Worm (Caenorhabditis elegans): ENCODE measurements around the gene B0280.7.

Gene B0280.7

ce11 chrIII:7141285-7141715 is 29.6 kb upstream of the B0280.7 start:
- TF ChIP-seq mdl-1 (tag; optimal IDR thresholded peaks at IDR 0.05) (peak in 1 of 2 experiments; percentile 47), nhr-21 (tag; optimal IDR thresholded peaks at IDR 0.05) (peak; percentile 25), crh-2 (tag; optimal IDR thresholded peaks at IDR 0.05) (peak; percentile 56), dmd-4 (tag; optimal IDR thresholded peaks at IDR 0.05) (no peak), elt-1 (tag; optimal IDR thresholded peaks at IDR 0.05) (no peak), ztf-11 (tag; optimal IDR thresholded peaks at IDR 0.05) (no peak), skn-1 (tag; optimal IDR thresholded peaks at IDR 0.05) (no peak), lsy-2 (tag; optimal IDR thresholded peaks at IDR 0.05) (peak; percentile 12 to 58), F13H6.1 (tag; optimal IDR thresholded peaks at IDR 0.05) (peak; percentile 39), ceh-82 (tag; optimal IDR thresholded peaks at IDR 0.05) (no peak), sma-3 (GFP tag; optimal IDR thresholded peaks at IDR 0.05) (peak; percentile 31), sma-9 (GFP tag; optimal IDR thresholded peaks at IDR 0.05) (peak; percentile 77), sma-9 (tag; optimal IDR thresholded peaks at IDR 0.05) (no peak), mbf-1 (tag; optimal IDR thresholded peaks at IDR 0.05) (no peak), gmeb-1 (tag; optimal IDR thresholded peaks at IDR 0.05) (peak; percentile 72), nhr-6 (tag; optimal IDR thresholded peaks at IDR 0.05) (no peak), aly-2 (tag; optimal IDR thresholded peaks at IDR 0.05) (no peak), ZK546.5 (tag; optimal IDR thresholded peaks at IDR 0.05) (no peak), nhr-129 (tag; optimal IDR thresholded peaks at IDR 0.05) (peak; percentile 26), snpc-4 (tag; optimal IDR thresholded peaks at IDR 0.05) (peak; percentile 97), nhr-10 (tag; optimal IDR thresholded peaks at IDR 0.05) (peak; percentile 38), elt-3 (tag; optimal IDR thresholded peaks at IDR 0.05) (no peak), nhr-237 (tag; optimal IDR thresholded peaks at IDR 0.05) (no peak), C34F6.9 (tag; optimal IDR thresholded peaks at IDR 0.05) (no peak), alr-1 (tag; optimal IDR thresholded peaks at IDR 0.05) (no peak), fos-1 (tag; optimal IDR thresholded peaks at IDR 0.05) (peak; percentile 25), ama-1 (optimal IDR thresholded peaks at IDR 0.05) (peak; percentile 91), egl-27 (tag; optimal IDR thresholded peaks at IDR 0.05) (peak; percentile 70)

- TF ChIP-seq nhr-12 (tag; optimal IDR thresholded peaks at IDR 0.05) (no peak), sem-4 (tag; optimal IDR thresholded peaks at IDR 0.05) (no peak), fos-1 (tag; optimal IDR thresholded peaks at IDR 0.05) (peak; percentile 2), F13H6.1 (tag; optimal IDR thresholded peaks at IDR 0.05) (peak; percentile 12), lin-13 (GFP tag; optimal IDR thresholded peaks at IDR 0.05) (peak; percentile 17), ztf-4 (tag; optimal IDR thresholded peaks at IDR 0.05) (no peak), ceh-16 (tag; optimal IDR thresholded peaks at IDR 0.05) (peak; percentile 17), ama-1 (optimal IDR thresholded peaks at IDR 0.05) (peak; percentile 78), snpc-4 (tag; optimal IDR thresholded peaks at IDR 0.05) (peak; percentile 96), lsy-2 (tag; optimal IDR thresholded peaks at IDR 0.05) (peak in 1 of 2 experiments; percentile 53), sma-9 (GFP tag; optimal IDR thresholded peaks at IDR 0.05) (peak; percentile 35), sma-9 (tag; optimal IDR thresholded peaks at IDR 0.05) (no peak), gmeb-1 (tag; optimal IDR thresholded peaks at IDR 0.05) (peak; percentile 21), skn-1 (tag; optimal IDR thresholded peaks at IDR 0.05) (no peak), elt-3 (tag; optimal IDR thresholded peaks at IDR 0.05) (no peak), crh-2 (tag; optimal IDR thresholded peaks at IDR 0.05) (peak; percentile 30), sma-3 (GFP tag; optimal IDR thresholded peaks at IDR 0.05) (peak; percentile 73), nhr-21 (tag; optimal IDR thresholded peaks at IDR 0.05) (peak; percentile 29)
Observed at ce11 chrIII:7140228-7140710, 28.6 kb upstream of the B0280.7 start.

ce11 chrIII:7138178-7138577 is 26.5 kb upstream of the B0280.7 start, which contains the start of gene B0280.11:
B0280.11 (minus strand) TSS chrIII:7138278.
- TF ChIP-seq ceh-16 (tag; optimal IDR thresholded peaks at IDR 0.05) (no peak), alr-1 (tag; optimal IDR thresholded peaks at IDR 0.05) (no peak), F13H6.1 (tag; optimal IDR thresholded peaks at IDR 0.05) (no peak), elt-1 (tag; optimal IDR thresholded peaks at IDR 0.05) (no peak), mdl-1 (tag; optimal IDR thresholded peaks at IDR 0.05) (no peak), nhr-6 (tag; optimal IDR thresholded peaks at IDR 0.05) (no peak), lsy-2 (tag; optimal IDR thresholded peaks at IDR 0.05) (no peak), ZK546.5 (tag; optimal IDR thresholded peaks at IDR 0.05) (no peak), nhr-11 (tag; optimal IDR thresholded peaks at IDR 0.05) (no peak), R02D3.7 (tag; optimal IDR thresholded peaks at IDR 0.05) (no peak), nhr-12 (tag; optimal IDR thresholded peaks at IDR 0.05) (no peak), mab-5 (tag; optimal IDR thresholded peaks at IDR 0.05) (no peak), ztf-1 (GFP tag; conservative IDR thresholded peaks at IDR 0.05) (no peak), lin-39 (tag; optimal IDR thresholded peaks at IDR 0.05) (no peak), mbf-1 (tag; optimal IDR thresholded peaks at IDR 0.05) (no peak), ama-1 (optimal IDR thresholded peaks at IDR 0.05) (no peak), lin-11 (tag; optimal IDR thresholded peaks at IDR 0.05) (no peak)
